Fruit fly (Drosophila melanogaster) whole organism, prepupa: Measurements from ENCODE around the gene CG46307.

ENCODE experiments used
- CG11294 ChIP-seq: fragments of 200-800 bp; sonication (Bioruptor generic); IDR thresholded peaks from 2 replicates; pipeline ENCODE4 v1.3.6; 2022; ENCODE audit warnings: missing biosample characterization, missing genetic modification characterization
- CG16779 ChIP-seq: fragments of 200-800 bp; sonication (Bioruptor generic); optimal IDR thresholded peaks from 3 replicates; lab custom pipeline; 2017; ENCODE audit warnings: missing biosample characterization, mild to moderate bottlenecking, missing genetic modification characterization
- CG32006 ChIP-seq: fragments of 200-800 bp; sonication (Bioruptor generic); optimal IDR thresholded peaks from 3 replicates; lab custom pipeline; 2017; ENCODE audit warnings: missing biosample characterization, mild to moderate bottlenecking, missing genetic modification characterization
- CG34406 ChIP-seq: fragments of 200-800 bp; sonication (Bioruptor generic); optimal IDR thresholded peaks from 3 replicates; lab custom pipeline; 2016; ENCODE audit warnings: missing biosample characterization, missing genetic modification characterization
- CG4318 ChIP-seq: fragments of 200-800 bp; sonication (Bioruptor generic); optimal IDR thresholded peaks from 3 replicates; lab custom pipeline; 2017; ENCODE audit warnings: missing biosample characterization, mild to moderate bottlenecking, missing genetic modification characterization
- Sox15 ChIP-seq: fragments of 200-800 bp; sonication (Bioruptor generic); optimal IDR thresholded peaks from 3 replicates; lab custom pipeline; 2016; ENCODE audit warnings: missing biosample characterization, missing genetic modification characterization
- eg ChIP-seq: fragments of 200-800 bp; sonication (Bioruptor generic); IDR thresholded peaks from 3 replicates; pipeline ENCODE4 v1.3.6; 2022; ENCODE audit warnings: missing biosample characterization, missing genetic modification characterization
- pdm3 ChIP-seq: fragments of 200-800 bp; sonication (Bioruptor generic); optimal IDR thresholded peaks from 3 replicates; lab custom pipeline; 2016; ENCODE audit warnings: missing biosample characterization, missing genetic modification characterization
- salr ChIP-seq, 2 experiments: fragments of 200-800 bp; sonication (Bioruptor generic); optimal IDR thresholded peaks; 3 replicates each; lab custom pipeline; 2016 to 2018; ENCODE audit warnings: missing biosample characterization in 2 of 2, missing genetic modification characterization in 2 of 2, mild to moderate bottlenecking in 1 of 2

dm6 chr2L:21104326-21104725 lies at the start of gene CG46307, which contains the start of gene Nhe2:
- TF ChIP-seq CG4318 (GFP tag; lab: Kevin White, UChicago): no peak
- no peak for TF ChIP-seq eg (GFP tag; lab: Robert Waterston, UW)
- TF ChIP-seq Sox15 (GFP tag; lab: Kevin White, UChicago): no peak
- TF ChIP-seq CG16779 (tag; lab: Kevin White, UChicago): no peak
- TF ChIP-seq CG32006: no peak
- TF ChIP-seq CG34406 (GFP tag; lab: Kevin White, UChicago): no peak
- no peak for TF ChIP-seq salr (GFP tag; optimal IDR thresholded peaks at IDR 0.05; lab: Kevin White, UChicago)
- no peak for TF ChIP-seq CG11294 (GFP tag; lab: Robert Waterston, UW)
- no peak for TF ChIP-seq pdm3 (GFP tag; lab: Kevin White, UChicago)
